Worm (Caenorhabditis elegans) whole organism, midembryonic: ENCODE data around the gene Y39F10A.6.

ENCODE experiments used
- T22C8.4 ChIP-seq: fragments of 200-800 bp; sonication (Bioruptor generic); IDR thresholded peaks from 2 replicates; pipeline ENCODE4 v1.3.6; 2022; ENCODE audit warnings: missing genetic modification characterization, missing compliant biosample characterization
- flt-1 ChIP-seq: fragments of 200-800 bp; sonication (Bioruptor generic); IDR thresholded peaks from 2 replicates; pipeline ENCODE4 v1.3.6; 2022; ENCODE audit warnings: missing genetic modification characterization, missing compliant biosample characterization
- klf-2 ChIP-seq: fragments of 200-800 bp; sonication (Bioruptor generic); conservative IDR thresholded peaks from 2 replicates; pipeline ENCODE4 v1.3.6; 2022; ENCODE audit warnings: missing genetic modification reagents, missing genetic modification characterization, missing compliant biosample characterization
- ztf-29 ChIP-seq: fragments of 200-800 bp; sonication (Bioruptor generic); IDR thresholded peaks from 2 replicates; pipeline ENCODE4 v1.3.6; 2022; ENCODE audit warnings: missing genetic modification reagents, missing genetic modification characterization, missing compliant biosample characterization

ce11 chrII:825521-825920 lies 42.1 kb upstream of the Y39F10A.6 start, which contains the start of gene F28A10.1:
- TF ChIP-seq ztf-29 (GFP tag; lab: Robert Waterston, UW) (no peak), klf-2 (no peak), flt-1 (GFP tag; lab: Robert Waterston, UW) (no peak), T22C8.4 (GFP tag; lab: Robert Waterston, UW) (no peak)
